Fruit fly (Drosophila melanogaster) whole organism, embryonic: ENCODE results near the gene CecB.

Source experiments
- Bdp1 ChIP-seq: fragments of 200-800 bp; sonication (Bioruptor generic); optimal IDR thresholded peaks from 3 replicates; lab custom pipeline; 2016; ENCODE audit warnings: missing biosample characterization, missing genetic modification characterization
- CG10267 ChIP-seq: fragments of 200-800 bp; sonication (Bioruptor generic); optimal IDR thresholded peaks from 2 replicates; lab custom pipeline; 2018; ENCODE audit warnings: missing biosample characterization, mild to moderate bottlenecking, missing genetic modification characterization, moderate library complexity
- CG10274 ChIP-seq: fragments of 200-800 bp; sonication (Bioruptor generic); optimal IDR thresholded peaks from 3 replicates; lab custom pipeline; 2017; ENCODE audit warnings: missing biosample characterization, mild to moderate bottlenecking, missing genetic modification characterization
- CG10565 ChIP-seq: fragments of 200-800 bp; sonication (Bioruptor generic); optimal IDR thresholded peaks from 3 replicates; lab custom pipeline; 2016; ENCODE audit warnings: missing biosample characterization, mild to moderate bottlenecking, missing genetic modification characterization
- CG10979 ChIP-seq: fragments of 200-800 bp; sonication (Bioruptor generic); optimal IDR thresholded peaks from 2 replicates; lab custom pipeline; 2018; ENCODE audit warnings: missing biosample characterization, mild to moderate bottlenecking, missing genetic modification characterization, moderate library complexity
- CG12104 ChIP-seq: fragments of 200-800 bp; sonication (Bioruptor generic); optimal IDR thresholded peaks from 3 replicates; lab custom pipeline; 2016; ENCODE audit warnings: missing biosample characterization, missing genetic modification characterization
- CG12155 ChIP-seq: fragments of 200-800 bp; sonication (Bioruptor generic); optimal IDR thresholded peaks from 3 replicates; lab custom pipeline; 2016; ENCODE audit warnings: missing biosample characterization, missing genetic modification characterization
- CG17328 ChIP-seq: fragments of 200-800 bp; sonication (Bioruptor generic); IDR thresholded peaks from 2 replicates; pipeline ENCODE4 v1.3.6; 2022; ENCODE audit warnings: missing biosample characterization, missing genetic modification characterization
- CG17568 ChIP-seq: fragments of 200-800 bp; sonication (Bioruptor generic); optimal IDR thresholded peaks from 2 replicates; lab custom pipeline; 2018; ENCODE audit warnings: missing biosample characterization, mild to moderate bottlenecking, missing genetic modification characterization, moderate library complexity
- CG1832 ChIP-seq: fragments of 200-800 bp; sonication (Bioruptor generic); optimal IDR thresholded peaks from 2 replicates; lab custom pipeline; 2017; ENCODE audit warnings: missing biosample characterization, mild to moderate bottlenecking, missing genetic modification characterization, inconsistent platforms
- CG18619 ChIP-seq: fragments of 200-800 bp; sonication (Bioruptor generic); optimal IDR thresholded peaks from 3 replicates; lab custom pipeline; 2017; ENCODE audit warnings: missing biosample characterization, mild to moderate bottlenecking, missing genetic modification characterization
- CG2199 ChIP-seq: fragments of 200-800 bp; sonication (Bioruptor generic); IDR thresholded peaks from 3 replicates; pipeline ENCODE4 v1.3.6; 2022; ENCODE audit warnings: missing biosample characterization, missing genetic modification characterization
- CG2202 ChIP-seq: fragments of 200-800 bp; sonication (Bioruptor generic); optimal IDR thresholded peaks from 2 replicates; lab custom pipeline; 2018; ENCODE audit warnings: missing biosample characterization, mild to moderate bottlenecking, missing genetic modification characterization
- CG2712 ChIP-seq: fragments of 200-800 bp; optimal IDR thresholded peaks from 3 replicates; lab custom pipeline; 2019; ENCODE audit warnings: missing biosample characterization, mild to moderate bottlenecking, missing genetic modification characterization, moderate library complexity
- CG5180 ChIP-seq: fragments of 200-800 bp; sonication (Bioruptor generic); optimal IDR thresholded peaks from 3 replicates; lab custom pipeline; 2017; ENCODE audit warnings: missing biosample characterization, missing genetic modification characterization, mild to moderate bottlenecking, moderate library complexity, missing genetic modification reagents
- CG6689 ChIP-seq: fragments of 200-800 bp; sonication (Bioruptor generic); IDR thresholded peaks from 2 replicates; pipeline ENCODE4 v1.3.6; 2022; ENCODE audit warnings: missing biosample characterization, missing genetic modification characterization
- CG6765 ChIP-seq: fragments of 200-800 bp; sonication (Bioruptor generic); optimal IDR thresholded peaks from 3 replicates; lab custom pipeline; 2017; ENCODE audit warnings: missing biosample characterization, mild to moderate bottlenecking, missing genetic modification characterization
- CG7357 ChIP-seq: fragments of 200-800 bp; sonication (Bioruptor generic); IDR thresholded peaks from 3 replicates; pipeline ENCODE4 v1.3.6; 2022; ENCODE audit warnings: missing biosample characterization, missing genetic modification characterization
- CG9609 ChIP-seq: fragments of 200-800 bp; sonication (Bioruptor generic); optimal IDR thresholded peaks from 3 replicates; lab custom pipeline; 2016; ENCODE audit warnings: missing biosample characterization, missing genetic modification characterization
- CG9727 ChIP-seq: fragments of 200-800 bp; sonication (Bioruptor generic); optimal IDR thresholded peaks from 3 replicates; lab custom pipeline; 2017; ENCODE audit warnings: missing biosample characterization, mild to moderate bottlenecking, missing genetic modification characterization
- CG9797 ChIP-seq: fragments of 200-800 bp; sonication (Bioruptor generic); optimal IDR thresholded peaks from 3 replicates; lab custom pipeline; 2018; ENCODE audit warnings: missing biosample characterization, mild to moderate bottlenecking, missing genetic modification characterization
- CrebB ChIP-seq: fragments of 200-800 bp; sonication (Bioruptor generic); optimal IDR thresholded peaks from 3 replicates; lab custom pipeline; 2018; ENCODE audit warnings: missing biosample characterization, mild to moderate bottlenecking, missing genetic modification characterization
- Deaf1 ChIP-seq: fragments of 200-800 bp; optimal IDR thresholded peaks from 3 replicates; lab custom pipeline; 2019; ENCODE audit warnings: missing biosample characterization, mild to moderate bottlenecking, missing genetic modification characterization, moderate library complexity
- ERR ChIP-seq: fragments of 200-800 bp; sonication (Bioruptor generic); optimal IDR thresholded peaks from 2 replicates; lab custom pipeline; 2016; ENCODE audit warnings: missing biosample characterization, missing genetic modification characterization
- Elba2 ChIP-seq: fragments of 200-800 bp; sonication (Bioruptor generic); optimal IDR thresholded peaks from 3 replicates; lab custom pipeline; 2016; ENCODE audit warnings: missing biosample characterization, missing genetic modification characterization
- Fer2 ChIP-seq: fragments of 200-800 bp; sonication (Bioruptor generic); optimal IDR thresholded peaks from 2 replicates; lab custom pipeline; 2018; ENCODE audit warnings: missing biosample characterization, mild to moderate bottlenecking, missing genetic modification characterization, moderate library complexity
- Gsc ChIP-seq: fragments of 200-800 bp; sonication (Bioruptor generic); IDR thresholded peaks from 2 replicates; pipeline ENCODE4 v1.3.6; 2022; ENCODE audit warnings: missing biosample characterization, missing genetic modification characterization
- MESR4 ChIP-seq: fragments of 200-800 bp; sonication (Bioruptor generic); optimal IDR thresholded peaks from 2 replicates; lab custom pipeline; 2018; ENCODE audit warnings: missing biosample characterization, mild to moderate bottlenecking, missing genetic modification characterization, moderate library complexity
- Med ChIP-seq: fragments of 200-800 bp; sonication (Bioruptor generic); peaks from one replicate; lab custom pipeline; 2016; ENCODE audit warnings: missing biosample characterization, missing genetic modification characterization, mild to moderate bottlenecking, inconsistent platforms, moderate library complexity
- Optix ChIP-seq: fragments of 200-800 bp; sonication (Bioruptor generic); IDR thresholded peaks from 3 replicates; pipeline ENCODE4 v1.3.6; 2022; ENCODE audit warnings: missing biosample characterization, missing genetic modification characterization
- PHDP ChIP-seq: fragments of 200-800 bp; sonication (Bioruptor generic); optimal IDR thresholded peaks from 3 replicates; lab custom pipeline; 2018; ENCODE audit warnings: missing biosample characterization, mild to moderate bottlenecking, missing genetic modification characterization, moderate library complexity
- Sin3A ChIP-seq: fragments of >200 bp; optimal IDR thresholded peaks from 2 replicates; lab custom pipeline; 2018
- Ssrp ChIP-seq: fragments of 200-800 bp; sonication (Bioruptor generic); optimal IDR thresholded peaks from 2 replicates; lab custom pipeline; 2018; ENCODE audit warnings: missing biosample characterization, mild to moderate bottlenecking, missing genetic modification characterization, moderate library complexity
- Taf1 ChIP-seq: fragments of 200-800 bp; sonication (Bioruptor generic); IDR thresholded peaks from 2 replicates; pipeline ENCODE4 v1.3.6; 2022; ENCODE audit warnings: missing biosample characterization, missing genetic modification characterization
- Tbp ChIP-seq: fragments of >200 bp; optimal IDR thresholded peaks from 2 replicates; lab custom pipeline; 2018; ENCODE audit warnings: missing biosample characterization, missing genetic modification characterization
- Xrp1 ChIP-seq: fragments of 200-800 bp; sonication (Bioruptor generic); IDR thresholded peaks from 2 replicates; pipeline ENCODE4 v1.3.6; 2022; ENCODE audit warnings: missing biosample characterization, missing genetic modification characterization
- dpn ChIP-seq, 2 experiments: fragments of 200-800 bp; sonication (Bioruptor generic); optimal IDR thresholded peaks; 3 replicates each; lab custom pipeline; 2016; ENCODE audit warnings: missing biosample characterization in 2 of 2, missing genetic modification characterization in 2 of 2
- emc ChIP-seq: fragments of 200-800 bp; sonication (Bioruptor generic); optimal IDR thresholded peaks from 2 replicates; lab custom pipeline; 2016; ENCODE audit warnings: missing biosample characterization, missing genetic modification characterization
- eve ChIP-seq, 2 experiments: fragments of >200 bp; optimal IDR thresholded peaks; 2 replicates each; lab custom pipeline; 2017; ENCODE audit warnings: missing biosample characterization in 2 of 2, missing genetic modification characterization in 2 of 2
- gt ChIP-seq: fragments of 200-800 bp; sonication (Bioruptor generic); IDR thresholded peaks from 2 replicates; pipeline ENCODE4 v1.3.6; 2022; ENCODE audit warnings: missing biosample characterization, missing genetic modification characterization
- hb ChIP-seq: fragments of 200-800 bp; sonication (Bioruptor generic); IDR thresholded peaks from 3 replicates; pipeline ENCODE4 v1.3.6; 2022; ENCODE audit warnings: missing biosample characterization, missing genetic modification characterization; ENCODE audit not compliant: partially characterized antibody
- kah ChIP-seq: fragments of 200-800 bp; sonication (Bioruptor generic); optimal IDR thresholded peaks from 2 replicates; lab custom pipeline; 2018; ENCODE audit warnings: missing biosample characterization, mild to moderate bottlenecking, missing genetic modification characterization
- lmd ChIP-seq: fragments of 200-800 bp; sonication (Bioruptor generic); IDR thresholded peaks from 2 replicates; pipeline ENCODE4 v1.3.6; 2022; ENCODE audit warnings: missing biosample characterization, missing genetic modification characterization
- maf-S ChIP-seq: fragments of 200-800 bp; sonication (Bioruptor generic); optimal IDR thresholded peaks from 2 replicates; lab custom pipeline; 2016; ENCODE audit warnings: missing biosample characterization, missing genetic modification characterization
- mam ChIP-seq: fragments of 200-800 bp; sonication (Bioruptor generic); optimal IDR thresholded peaks from 3 replicates; lab custom pipeline; 2016; ENCODE audit warnings: missing biosample characterization, missing genetic modification characterization
- onecut ChIP-seq: fragments of 200-800 bp; sonication (Bioruptor generic); IDR thresholded peaks from 2 replicates; pipeline ENCODE4 v1.3.6; 2022; ENCODE audit warnings: missing biosample characterization, missing genetic modification characterization
- p53 ChIP-seq: fragments of 200-800 bp; sonication (Bioruptor generic); optimal IDR thresholded peaks from 2 replicates; lab custom pipeline; 2016; ENCODE audit warnings: missing biosample characterization, missing genetic modification characterization
- pnt ChIP-seq: fragments of 200-800 bp; sonication (Bioruptor generic); optimal IDR thresholded peaks from 3 replicates; lab custom pipeline; 2016; ENCODE audit warnings: missing biosample characterization, missing genetic modification characterization
- slbo ChIP-seq: fragments of 200-800 bp; sonication (Bioruptor generic); IDR thresholded peaks from 2 replicates; pipeline ENCODE4 v1.3.6; 2022; ENCODE audit warnings: missing biosample characterization, missing genetic modification characterization
- stc ChIP-seq: fragments of 200-800 bp; sonication (Bioruptor generic); IDR thresholded peaks from 2 replicates; pipeline ENCODE4 v1.3.6; 2022; ENCODE audit warnings: missing biosample characterization, missing genetic modification characterization
- tap ChIP-seq: fragments of 200-800 bp; optimal IDR thresholded peaks from 3 replicates; lab custom pipeline; 2019; ENCODE audit warnings: missing biosample characterization, mild to moderate bottlenecking, missing genetic modification characterization, moderate library complexity
- trh ChIP-seq: fragments of 200-800 bp; sonication (Bioruptor generic); optimal IDR thresholded peaks from 2 replicates; lab custom pipeline; 2016; ENCODE audit warnings: missing biosample characterization, missing genetic modification characterization
- vfl ChIP-seq: fragments of 200-800 bp; sonication (Bioruptor generic); optimal IDR thresholded peaks from 2 replicates; lab custom pipeline; 2016; ENCODE audit warnings: missing biosample characterization, missing genetic modification characterization

CecB gene

DNA sequence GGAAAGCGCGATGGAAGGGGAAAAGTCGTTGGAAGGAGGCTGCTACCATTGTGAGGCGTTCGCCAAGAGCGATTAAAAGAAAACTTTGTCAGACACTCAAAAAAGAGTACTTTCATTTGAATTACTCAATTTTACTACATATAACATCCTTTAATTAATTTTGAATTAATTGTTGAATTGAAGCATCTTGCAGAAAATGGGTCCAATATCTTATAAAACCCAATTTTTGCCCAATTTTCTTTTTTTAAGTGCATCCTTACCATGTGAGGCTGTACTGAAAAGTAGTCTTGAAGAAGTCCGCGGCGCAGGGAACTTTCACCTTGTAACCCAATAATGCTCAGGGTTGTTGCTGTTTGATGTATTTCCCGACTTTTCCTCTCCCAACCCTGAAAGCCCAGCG is 21.7 kb upstream of the CecB start (continued):
- TF ChIP-seq CG5180 (GFP tag; lab: Kevin White, UChicago) (no peak), dpn (GFP tag; optimal IDR thresholded peaks at IDR 0.05; lab: Kevin White, UChicago) (peak in 1 of 2 experiments; percentile 29), eve (GFP tag; optimal IDR thresholded peaks at IDR 0.05; lab: Kevin White, UChicago) (peak in 1 of 2 experiments; percentile 49), mam (GFP tag; lab: Kevin White, UChicago) (no peak), Deaf1 (no peak), CG17568 (no peak), CrebB (tag; lab: Kevin White, UChicago) (no peak), maf-S (GFP tag; lab: Kevin White, UChicago) (no peak), MESR4 (no peak), CG9609 (GFP tag; lab: Kevin White, UChicago) (no peak), CG18619 (no peak), CG12104 (GFP tag; lab: Kevin White, UChicago) (no peak), CG10267 (peak; percentile 6), Sin3A (lab: Kevin White, UChicago) (no peak), hb (no peak), tap (tag; lab: Kevin White, UChicago) (peak; percentile 35), CG10979 (peak; percentile 54), kah (GFP tag; lab: Kevin White, UChicago) (no peak), CG1832 (GFP tag; lab: Kevin White, UChicago) (no peak), Bdp1 (GFP tag; lab: Kevin White, UChicago) (no peak), slbo (GFP tag; lab: Robert Waterston, UW) (peak; percentile 41), CG7357 (GFP tag; lab: Robert Waterston, UW) (no peak), stc (GFP tag; lab: Robert Waterston, UW) (no peak), CG6689 (GFP tag; lab: Robert Waterston, UW) (peak; percentile 57), Ssrp (tag; lab: Kevin White, UChicago) (peak; percentile 37), CG10274 (no peak), Taf1 (GFP tag; lab: Robert Waterston, UW) (no peak), CG2202 (tag; lab: Kevin White, UChicago) (no peak), CG12155 (GFP tag; lab: Kevin White, UChicago) (no peak), Gsc (GFP tag; lab: Robert Waterston, UW) (no peak), CG9797 (GFP tag; lab: Kevin White, UChicago) (no peak), ERR (GFP tag; lab: Kevin White, UChicago) (no peak), CG9727 (GFP tag; lab: Kevin White, UChicago) (no peak), p53 (no peak), CG17328 (GFP tag; lab: Robert Waterston, UW) (peak; percentile 46; the same call in 1 of the 2 replicates), onecut (peak; percentile 40; the same call in 1 of the 2 replicates), pnt (GFP tag; lab: Kevin White, UChicago) (no peak), CG2712 (peak; percentile 40), emc (GFP tag; lab: Kevin White, UChicago) (no peak), CG10565 (GFP tag; lab: Kevin White, UChicago) (no peak), CG6765 (GFP tag; lab: Kevin White, UChicago) (no peak), CG2199 (GFP tag; lab: Robert Waterston, UW) (no peak), gt (GFP tag; lab: Robert Waterston, UW) (no peak), Med (GFP tag; lab: Kevin White, UChicago) (peak; percentile 76), Tbp (GFP tag; lab: Kevin White, UChicago) (no peak), PHDP (peak; percentile 10), Fer2 (tag; lab: Kevin White, UChicago) (no peak), trh (GFP tag; lab: Kevin White, UChicago) (no peak), Optix (no peak), lmd (GFP tag; lab: Robert Waterston, UW) (no peak), Elba2 (GFP tag; lab: Kevin White, UChicago) (no peak), Xrp1 (GFP tag; lab: Robert Waterston, UW) (peak; percentile 68; the same call in 1 of the 2 replicates), vfl (GFP tag; lab: Kevin White, UChicago) (no peak)
